ENCODE assay signal across 5 worm cellular contexts in the genomic region with DNA sequence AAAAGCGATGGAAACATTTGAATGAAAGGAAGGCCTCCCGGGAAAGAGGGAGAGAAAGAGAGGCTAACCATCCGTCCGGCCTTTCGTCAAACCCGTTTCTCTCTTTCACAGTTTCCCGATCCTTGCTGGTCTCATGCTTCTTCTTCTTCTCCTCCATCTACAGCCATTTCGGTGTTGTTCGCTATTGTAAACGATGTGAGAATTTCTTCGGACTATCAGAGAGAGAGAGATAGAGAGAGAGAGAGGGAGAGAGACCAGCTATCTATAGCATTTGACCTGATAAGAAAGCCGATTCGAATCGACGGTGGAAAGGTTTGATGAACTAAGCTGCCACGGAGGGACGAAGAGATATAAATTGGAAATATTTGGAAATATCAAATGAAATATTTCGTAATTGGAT.
TF ChIP-seq lines count a peak whose summit lies in the region.

No protein-coding gene starts in this region.

TF ChIP-seq in whole organism, L1 larva, 84 proteins besides CTCF, POLR2A, EP300 and RAD21:
- TF ChIP-seq nhr-237 (tag; optimal IDR thresholded peaks at IDR 0.05; lab: Kevin White, UChicago) (no peak), nhr-85 (tag; lab: Kevin White, UChicago) (peak; percentile 39), efl-1 (optimal IDR thresholded peaks at IDR 0.05; lab: Kevin White, UChicago) (no peak), efl-1 (GFP tag; optimal IDR thresholded peaks at IDR 0.05 in 1 of 2; lab: Kevin White, UChicago) (peak in 1 of 2 experiments; percentile 71), elt-3 (tag; optimal IDR thresholded peaks at IDR 0.05; lab: Kevin White, UChicago) (peak in 2 of 6 experiments; percentile 36 to 50), blmp-1 (tag; optimal IDR thresholded peaks at IDR 0.05; lab: Kevin White, UChicago) (peak; percentile 87), hlh-17 (GFP tag; optimal IDR thresholded peaks at IDR 0.05; lab: Kevin White, UChicago; ENCODE audit: borderline replicate concordance) (no peak), fkh-4 (tag; optimal IDR thresholded peaks at IDR 0.05; lab: Kevin White, UChicago; ENCODE audit: borderline replicate concordance) (no peak), vab-15 (tag; optimal IDR thresholded peaks at IDR 0.05; lab: Kevin White, UChicago) (no peak)

TF ChIP-seq in whole organism, L2 larva, 48 proteins besides CTCF, POLR2A, EP300 and RAD21 (continues in another document):
- TF ChIP-seq nhr-11 (tag; optimal IDR thresholded peaks at IDR 0.05; lab: Kevin White, UChicago) (no peak), unc-55 (GFP tag; optimal IDR thresholded peaks at IDR 0.05; lab: Kevin White, UChicago) (no peak), fos-1 (tag; optimal IDR thresholded peaks at IDR 0.05; lab: Kevin White, UChicago) (no peak), blmp-1 (tag; optimal IDR thresholded peaks at IDR 0.05; lab: Kevin White, UChicago; ENCODE audit: insufficient read depth) (peak; percentile 14), nhr-129 (tag; optimal IDR thresholded peaks at IDR 0.05; lab: Kevin White, UChicago) (peak; percentile 24), Y55F3AM.14 (GFP tag; optimal IDR thresholded peaks at IDR 0.05; lab: Kevin White, UChicago) (no peak), lin-11 (tag; optimal IDR thresholded peaks at IDR 0.05; lab: Kevin White, UChicago) (no peak), gmeb-1 (tag; optimal IDR thresholded peaks at IDR 0.05; lab: Kevin White, UChicago) (no peak), zag-1 (tag; optimal IDR thresholded peaks at IDR 0.05; lab: Kevin White, UChicago) (no peak), snpc-4 (tag; optimal IDR thresholded peaks at IDR 0.05; lab: Kevin White, UChicago) (no peak), ceh-82 (tag; optimal IDR thresholded peaks at IDR 0.05; lab: Kevin White, UChicago) (no peak), nhr-25 (tag; optimal IDR thresholded peaks at IDR 0.05; lab: Kevin White, UChicago) (peak; percentile 36), F13H6.1 (tag; optimal IDR thresholded peaks at IDR 0.05; lab: Kevin White, UChicago) (no peak), ama-1 (optimal IDR thresholded peaks at IDR 0.05; lab: Kevin White, UChicago) (no peak), nhr-12 (tag; optimal IDR thresholded peaks at IDR 0.05; lab: Kevin White, UChicago) (no peak), R02D3.7 (tag; optimal IDR thresholded peaks at IDR 0.05; lab: Kevin White, UChicago) (no peak), ceh-16 (tag; optimal IDR thresholded peaks at IDR 0.05; lab: Kevin White, UChicago) (no peak), peb-1 (tag; optimal IDR thresholded peaks at IDR 0.05; lab: Kevin White, UChicago) (no peak), ZK546.5 (tag; optimal IDR thresholded peaks at IDR 0.05; lab: Kevin White, UChicago) (no peak), lin-13 (GFP tag; optimal IDR thresholded peaks at IDR 0.05; lab: Kevin White, UChicago) (no peak), skn-1 (tag; optimal IDR thresholded peaks at IDR 0.05; lab: Kevin White, UChicago) (no peak)

TF ChIP-seq in whole organism, L3 larva, 47 proteins besides CTCF, POLR2A, EP300 and RAD21:
- TF ChIP-seq ZK546.5 (tag; optimal IDR thresholded peaks at IDR 0.05; lab: Kevin White, UChicago) (no peak), ceh-16 (tag; optimal IDR thresholded peaks at IDR 0.05; lab: Kevin White, UChicago) (no peak), unc-62 (GFP tag; optimal IDR thresholded peaks at IDR 0.05; lab: Kevin White, UChicago) (no peak), nhr-25 (tag; optimal IDR thresholded peaks at IDR 0.05; lab: Kevin White, UChicago) (peak; percentile 68), nhr-23 (tag; optimal IDR thresholded peaks at IDR 0.05; lab: Kevin White, UChicago) (peak; percentile 91), nhr-43 (tag; optimal IDR thresholded peaks at IDR 0.05; lab: Kevin White, UChicago; ENCODE audit: poor library complexity, severe bottlenecking) (peak; percentile 68), ceh-82 (tag; optimal IDR thresholded peaks at IDR 0.05; lab: Kevin White, UChicago) (no peak), nhr-11 (tag; optimal IDR thresholded peaks at IDR 0.05; lab: Kevin White, UChicago) (no peak), nhr-76 (tag; optimal IDR thresholded peaks at IDR 0.05; lab: Kevin White, UChicago) (no peak), elt-3 (tag; optimal IDR thresholded peaks at IDR 0.05; lab: Kevin White, UChicago) (peak in 1 of 3 experiments; percentile 1), ztf-4 (tag; optimal IDR thresholded peaks at IDR 0.05; lab: Kevin White, UChicago) (no peak), elt-2 (tag; optimal IDR thresholded peaks at IDR 0.05; lab: Kevin White, UChicago) (no peak), unc-39 (tag; optimal IDR thresholded peaks at IDR 0.05; lab: Kevin White, UChicago) (no peak), R02D3.7 (tag; optimal IDR thresholded peaks at IDR 0.05; lab: Kevin White, UChicago) (no peak), pha-4 (tag; optimal IDR thresholded peaks at IDR 0.05; lab: Kevin White, UChicago) (no peak), ceh-28 (tag; optimal IDR thresholded peaks at IDR 0.05; lab: Kevin White, UChicago) (no peak), tbx-2 (tag; optimal IDR thresholded peaks at IDR 0.05; lab: Kevin White, UChicago) (no peak), lsy-12 (tag; optimal IDR thresholded peaks at IDR 0.05; lab: Kevin White, UChicago) (no peak), pqm-1 (tag; optimal IDR thresholded peaks at IDR 0.05; lab: Kevin White, UChicago) (no peak), mdl-1 (tag; optimal IDR thresholded peaks at IDR 0.05; lab: Kevin White, UChicago) (no peak), sea-2 (GFP tag; optimal IDR thresholded peaks at IDR 0.05; lab: Kevin White, UChicago) (no peak)

TF ChIP-seq in whole organism, L4 larva, 104 proteins besides CTCF, POLR2A, EP300 and RAD21 (continues in another document):
- TF ChIP-seq nhr-42 (GFP tag; IDR thresholded peaks at IDR 0.05; lab: Robert Waterston, UW) (no peak), hlh-11 (tag; optimal IDR thresholded peaks at IDR 0.05; lab: Kevin White, UChicago) (peak; percentile 40), F37D6.2 (tag; optimal IDR thresholded peaks at IDR 0.05; lab: Kevin White, UChicago) (no peak), spr-1 (tag; optimal IDR thresholded peaks at IDR 0.05; lab: Kevin White, UChicago) (no peak), hlh-30 (tag; optimal IDR thresholded peaks at IDR 0.05; lab: Kevin White, UChicago; ENCODE audit: insufficient read depth) (peak; percentile 19), hif-1 (tag; optimal IDR thresholded peaks at IDR 0.05; lab: Kevin White, UChicago) (no peak), lim-7 (GFP tag; IDR thresholded peaks at IDR 0.05; lab: Robert Waterston, UW) (no peak), aha-1 (tag; lab: Kevin White, UChicago) (peak; percentile 95), lin-15B (tag; optimal IDR thresholded peaks at IDR 0.05; lab: Kevin White, UChicago) (no peak), sdz-12 (GFP tag; optimal IDR thresholded peaks at IDR 0.05; lab: Kevin White, UChicago) (no peak), nhr-28 (tag; optimal IDR thresholded peaks at IDR 0.05; lab: Kevin White, UChicago) (peak; percentile 32), mxl-3 (GFP tag; optimal IDR thresholded peaks at IDR 0.05; lab: Kevin White, UChicago) (peak; percentile 55), egl-27 (tag; optimal IDR thresholded peaks at IDR 0.05; lab: Kevin White, UChicago) (no peak), unc-130 (GFP tag; optimal IDR thresholded peaks at IDR 0.05; lab: Kevin White, UChicago) (no peak), unc-62 (GFP tag; optimal IDR thresholded peaks at IDR 0.05 in 1 of 2; lab: Kevin White, UChicago) (no peak), unc-62 (tag; optimal IDR thresholded peaks at IDR 0.05; lab: Kevin White, UChicago) (no peak), nhr-41 (GFP tag; IDR thresholded peaks at IDR 0.05; lab: Robert Waterston, UW) (no peak), F49E8.2 (tag; optimal IDR thresholded peaks at IDR 0.05; lab: Kevin White, UChicago; ENCODE audit: borderline replicate concordance) (no peak), dve-1 (tag; optimal IDR thresholded peaks at IDR 0.05; lab: Kevin White, UChicago; ENCODE audit: insufficient read depth) (no peak), cey-2 (tag; optimal IDR thresholded peaks at IDR 0.05; lab: Kevin White, UChicago; ENCODE audit: borderline replicate concordance, insufficient read depth) (no peak), ceh-32 (tag; optimal IDR thresholded peaks at IDR 0.05; lab: Kevin White, UChicago; ENCODE audit: poor library complexity) (no peak), Y48G9A.11 (GFP tag; IDR thresholded peaks at IDR 0.05; lab: Robert Waterston, UW) (no peak)

TF ChIP-seq in whole organism, mixed stage, embryonic, 35 proteins besides CTCF, POLR2A, EP300 and RAD21:
- no peak for TF ChIP-seq bed-3 (GFP tag; optimal IDR thresholded peaks at IDR 0.05; lab: Kevin White, UChicago)
- no peak for TF ChIP-seq M03D4.4 (tag; optimal IDR thresholded peaks at IDR 0.05; lab: Kevin White, UChicago)
- TF ChIP-seq ceh-39 (tag; optimal IDR thresholded peaks at IDR 0.05; lab: Kevin White, UChicago): no peak
- peak; percentile 45 for TF ChIP-seq elt-3 (tag; optimal IDR thresholded peaks at IDR 0.05; lab: Kevin White, UChicago)
- no peak for TF ChIP-seq mep-1 (tag; optimal IDR thresholded peaks at IDR 0.05; lab: Kevin White, UChicago)
- no peak for TF ChIP-seq mls-2 (tag; optimal IDR thresholded peaks at IDR 0.05; lab: Kevin White, UChicago)
- no peak for TF ChIP-seq snpc-4 (tag; optimal IDR thresholded peaks at IDR 0.05; lab: Kevin White, UChicago)
- no peak for TF ChIP-seq nhr-12 (tag; optimal IDR thresholded peaks at IDR 0.05; lab: Kevin White, UChicago)
- no peak for TF ChIP-seq drap-1 (GFP tag; optimal IDR thresholded peaks at IDR 0.05; lab: Kevin White, UChicago)
- peak; percentile 82 for TF ChIP-seq ham-2 (GFP tag; optimal IDR thresholded peaks at IDR 0.05; lab: Kevin White, UChicago)
- no peak for TF ChIP-seq nhr-76 (tag; optimal IDR thresholded peaks at IDR 0.05; lab: Kevin White, UChicago)
- no peak for TF ChIP-seq mab-5 (tag; optimal IDR thresholded peaks at IDR 0.05; lab: Kevin White, UChicago)
- TF ChIP-seq lin-32 (GFP tag; optimal IDR thresholded peaks at IDR 0.05; lab: Kevin White, UChicago): no peak
